Fruit fly (Drosophila melanogaster) whole organism, pupa: ENCODE results near the gene Gbeta76C.

ENCODE experiments used
- CG10348 ChIP-seq: fragments of 200-800 bp; sonication (Bioruptor generic); IDR thresholded peaks from 2 replicates; pipeline ENCODE4 v1.3.6; 2022; ENCODE audit warnings: missing biosample characterization, missing genetic modification characterization
- CG12605 ChIP-seq: fragments of 200-800 bp; sonication (Bioruptor generic); IDR thresholded peaks from 2 replicates; pipeline ENCODE4 v1.3.6; 2022; ENCODE audit warnings: missing biosample characterization, missing genetic modification characterization
- CG13204 ChIP-seq: fragments of 200-800 bp; sonication (Bioruptor generic); optimal IDR thresholded peaks from 2 replicates; lab custom pipeline; 2018; ENCODE audit warnings: missing biosample characterization, mild to moderate bottlenecking, missing genetic modification characterization, moderate library complexity
- CG14655 ChIP-seq: fragments of 200-800 bp; sonication (Bioruptor generic); optimal IDR thresholded peaks from 3 replicates; lab custom pipeline; 2017; ENCODE audit warnings: mild to moderate bottlenecking, missing biosample characterization, missing genetic modification reagents, missing genetic modification characterization
- CG15710 ChIP-seq: fragments of 200-800 bp; sonication (Bioruptor generic); optimal IDR thresholded peaks from 2 replicates; lab custom pipeline; 2018; ENCODE audit warnings: missing biosample characterization, mild to moderate bottlenecking, missing genetic modification characterization, moderate library complexity
- CG17806 ChIP-seq: fragments of 200-800 bp; sonication (Bioruptor generic); optimal IDR thresholded peaks from 2 replicates; lab custom pipeline; 2018; ENCODE audit warnings: missing biosample characterization, mild to moderate bottlenecking, missing genetic modification characterization, moderate library complexity
- CG32121 ChIP-seq: fragments of 200-800 bp; sonication (Bioruptor generic); IDR thresholded peaks from 2 replicates; pipeline ENCODE4 v1.3.6; 2022; ENCODE audit warnings: missing biosample characterization, missing genetic modification characterization
- CG34367 ChIP-seq: fragments of 200-800 bp; sonication (Bioruptor generic); optimal IDR thresholded peaks from 2 replicates; lab custom pipeline; 2018; ENCODE audit warnings: missing biosample characterization, mild to moderate bottlenecking, missing genetic modification characterization
- CG4496 ChIP-seq: fragments of 200-800 bp; sonication (Bioruptor generic); IDR thresholded peaks from 3 replicates; pipeline ENCODE4 v1.3.6; 2022; ENCODE audit warnings: missing biosample characterization, missing genetic modification characterization
- CG8159 ChIP-seq: fragments of 200-800 bp; sonication (Bioruptor generic); optimal IDR thresholded peaks from 3 replicates; lab custom pipeline; 2018; ENCODE audit warnings: missing biosample characterization, mild to moderate bottlenecking, missing genetic modification characterization, moderate library complexity
- CG8301 ChIP-seq: fragments of 200-800 bp; sonication (Bioruptor generic); optimal IDR thresholded peaks from 2 replicates; lab custom pipeline; 2018; ENCODE audit warnings: missing biosample characterization, mild to moderate bottlenecking, missing genetic modification characterization
- CG9948 ChIP-seq: fragments of 200-800 bp; sonication (Bioruptor generic); optimal IDR thresholded peaks from 2 replicates; lab custom pipeline; 2018; ENCODE audit warnings: missing biosample characterization, mild to moderate bottlenecking, missing genetic modification characterization, moderate library complexity
- D1 ChIP-seq: fragments of 200-800 bp; sonication (Bioruptor generic); optimal IDR thresholded peaks from 2 replicates; lab custom pipeline; 2018; ENCODE audit warnings: missing biosample characterization, mild to moderate bottlenecking, missing genetic modification characterization, moderate library complexity
- EcR ChIP-seq: fragments of 200-800 bp; sonication (Bioruptor generic); optimal IDR thresholded peaks from 3 replicates; lab custom pipeline; 2019; ENCODE audit warnings: missing biosample characterization, missing genetic modification characterization, mild to moderate bottlenecking, moderate library complexity, missing genetic modification reagents
- Ets98B ChIP-seq: fragments of 200-800 bp; sonication (Bioruptor generic); IDR thresholded peaks from 2 replicates; pipeline ENCODE4 v1.3.6; 2022; ENCODE audit warnings: missing biosample characterization, missing genetic modification characterization
- Pif1A ChIP-seq: fragments of 200-800 bp; sonication (Bioruptor generic); optimal IDR thresholded peaks from 3 replicates; lab custom pipeline; 2016; ENCODE audit warnings: missing biosample characterization, missing genetic modification characterization
- Pif1B ChIP-seq: fragments of 200-800 bp; sonication (Bioruptor generic); optimal IDR thresholded peaks from 3 replicates; lab custom pipeline; 2016; ENCODE audit warnings: missing biosample characterization, missing genetic modification characterization
- Snoo ChIP-seq: fragments of 200-800 bp; sonication (Bioruptor generic); optimal IDR thresholded peaks from 3 replicates; lab custom pipeline; 2017; ENCODE audit warnings: missing biosample characterization, mild to moderate bottlenecking, missing genetic modification characterization, inconsistent platforms
- fd96Ca ChIP-seq: fragments of 200-800 bp; sonication (Bioruptor generic); IDR thresholded peaks from 3 replicates; pipeline ENCODE4 v1.3.6; 2022; ENCODE audit warnings: missing biosample characterization, missing genetic modification characterization
- gl ChIP-seq: fragments of 200-800 bp; sonication (Bioruptor generic); optimal IDR thresholded peaks from 2 replicates; lab custom pipeline; 2018; ENCODE audit warnings: missing biosample characterization, mild to moderate bottlenecking, missing genetic modification characterization
- rn ChIP-seq: fragments of 200-800 bp; sonication (Bioruptor generic); IDR thresholded peaks from 2 replicates; pipeline ENCODE4 v1.3.6; 2022; ENCODE audit warnings: missing biosample characterization, missing genetic modification characterization

The Gbeta76C gene

dm6 chr3L:19687200-19687687 is at the start of gene Gbeta76C, which contains the start of gene CG8765:
Gbeta76C (plus strand) TSS chr3L:19687637.
CG8765 (minus strand) TSS chr3L:19687353.
- TF ChIP-seq CG8301 (no peak), CG15710 (peak; percentile 6), fd96Ca (GFP tag; lab: Robert Waterston, UW) (no peak), CG14655 (GFP tag; lab: Kevin White, UChicago) (no peak), D1 (tag; lab: Kevin White, UChicago) (no peak), CG9948 (tag; lab: Kevin White, UChicago) (no peak), CG8159 (no peak), gl (tag; lab: Kevin White, UChicago) (no peak), CG32121 (GFP tag; lab: Robert Waterston, UW) (0 out of 2 replicates have a peak, but pooled peaks have one; percentile 16), CG13204 (GFP tag; lab: Kevin White, UChicago) (no peak), EcR (GFP tag; lab: Kevin White, UChicago) (no peak), CG12605 (no peak)

- peak; percentile 20 for TF ChIP-seq gl (tag; lab: Kevin White, UChicago)
- TF ChIP-seq D1 (tag; lab: Kevin White, UChicago), result peak; percentile 37
- no peak for TF ChIP-seq fd96Ca (GFP tag; lab: Robert Waterston, UW)
These were observed 44.9 kb upstream of the Gbeta76C start, which contains the start of gene Rnf146 for dm6 chr3L:19642448-19643020. Rnf146 (minus strand) TSS chr3L:19642816.

dm6 chr3L:19646292-19646691 is 41.1 kb upstream of the Gbeta76C start:
- no peak for TF ChIP-seq EcR (GFP tag; lab: Kevin White, UChicago)
- TF ChIP-seq CG10348 (GFP tag; lab: Robert Waterston, UW), result no peak
- TF ChIP-seq CG15710, result no peak

DNA sequence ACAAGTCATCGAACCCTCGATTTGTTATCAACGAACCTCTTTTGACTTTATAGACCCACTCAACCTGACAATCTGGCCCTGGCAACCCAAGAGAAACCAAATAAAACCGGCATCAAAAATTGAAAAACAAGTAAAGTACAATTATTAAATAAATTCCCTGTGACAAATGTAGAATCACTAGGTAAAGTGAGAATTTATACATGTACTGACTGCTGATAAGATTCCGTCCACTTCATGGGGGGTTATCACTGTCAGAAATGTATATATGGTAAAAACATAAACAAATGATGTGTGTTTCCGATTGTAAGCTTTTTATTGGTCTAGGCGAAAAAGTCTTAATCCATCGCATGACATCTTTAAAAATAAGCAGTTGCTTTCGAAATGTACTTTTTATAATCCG is 38.8 kb upstream of the Gbeta76C start:
- no peak for TF ChIP-seq CG8301
- no peak for TF ChIP-seq CG13204 (GFP tag; lab: Kevin White, UChicago)
- no peak for TF ChIP-seq D1 (tag; lab: Kevin White, UChicago)
- TF ChIP-seq CG8159, result no peak
- TF ChIP-seq CG4496 (GFP tag; lab: Robert Waterston, UW), result no peak
- TF ChIP-seq CG12605, result no peak
- TF ChIP-seq rn (GFP tag; lab: Robert Waterston, UW), result no peak
- TF ChIP-seq fd96Ca (GFP tag; lab: Robert Waterston, UW), result no peak
- no peak for TF ChIP-seq EcR (GFP tag; lab: Kevin White, UChicago)
- TF ChIP-seq Pif1A (GFP tag; lab: Kevin White, UChicago), result no peak

DNA sequence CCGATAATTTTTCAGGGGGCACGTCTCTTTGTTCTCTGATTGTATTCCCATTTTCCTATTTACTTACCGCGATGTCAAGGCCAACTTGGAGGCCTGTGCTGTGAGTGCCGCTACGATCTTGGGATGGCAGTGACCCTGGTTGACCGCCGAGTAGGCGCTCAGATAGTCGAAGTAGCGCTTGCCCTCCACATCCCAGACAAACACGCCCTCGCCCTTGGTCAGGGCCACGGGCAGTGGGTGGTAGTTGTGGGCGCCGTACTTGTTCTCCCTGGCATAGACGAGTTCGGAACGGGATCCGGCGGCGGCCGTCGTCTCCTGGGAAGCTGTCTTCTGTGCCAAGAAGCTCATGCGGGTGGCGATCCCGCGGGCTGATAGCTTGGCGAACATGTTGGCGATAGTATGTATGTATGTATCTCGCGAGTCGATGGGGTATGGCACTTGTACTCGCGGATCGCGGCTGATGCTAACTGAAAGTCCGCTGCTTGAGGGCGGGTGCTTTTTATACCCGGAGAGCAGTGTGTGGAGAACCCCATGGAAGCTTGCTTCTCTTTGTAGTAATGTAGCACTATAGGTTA is 38.0 kb upstream of the Gbeta76C start, which contains the start of gene Oat:
Oat (minus strand) TSS at position 478 of the 575 bp plus-strand sequence.
- TF ChIP-seq CG8159 (no peak), EcR (GFP tag; lab: Kevin White, UChicago) (peak; percentile 14), Ets98B (GFP tag; lab: Robert Waterston, UW) (no peak; the same call in 1 of the 2 replicates), CG4496 (GFP tag; lab: Robert Waterston, UW) (no peak), CG34367 (tag; lab: Kevin White, UChicago) (no peak), CG15710 (no peak), CG10348 (GFP tag; lab: Robert Waterston, UW) (no peak), Pif1B (GFP tag; lab: Kevin White, UChicago) (no peak), fd96Ca (GFP tag; lab: Robert Waterston, UW) (peak; percentile 33; the same call in 1 of the 3 replicates)

DNA sequence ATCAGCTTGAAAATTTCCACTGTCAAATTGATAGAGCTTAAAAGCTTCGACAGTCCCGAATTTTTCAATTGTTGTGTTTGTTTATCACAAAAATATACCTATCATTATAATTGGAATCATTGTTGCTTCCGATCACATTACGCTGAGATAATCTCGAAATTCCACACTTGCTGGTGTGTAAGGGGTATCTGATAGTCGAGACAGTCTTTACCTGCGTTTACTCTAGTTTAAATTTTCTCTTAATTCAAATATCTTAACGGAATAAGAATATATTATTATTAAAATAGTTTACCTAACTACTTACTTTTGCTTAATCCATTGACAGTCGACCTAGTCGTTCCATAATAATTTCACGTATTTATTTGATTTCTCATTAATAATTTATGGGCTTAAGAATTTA is 37.3 kb upstream of the Gbeta76C start:
- no peak for TF ChIP-seq rn (GFP tag; lab: Robert Waterston, UW)
- no peak for TF ChIP-seq CG34367 (tag; lab: Kevin White, UChicago)
- no peak for TF ChIP-seq CG13204 (GFP tag; lab: Kevin White, UChicago)
- TF ChIP-seq Snoo, result no peak
- TF ChIP-seq CG10348 (GFP tag; lab: Robert Waterston, UW), result no peak
- TF ChIP-seq CG8159, result no peak
- TF ChIP-seq CG32121 (GFP tag; lab: Robert Waterston, UW), result no peak
- no peak for TF ChIP-seq fd96Ca (GFP tag; lab: Robert Waterston, UW)
- TF ChIP-seq CG8301, result no peak
- TF ChIP-seq CG9948 (tag; lab: Kevin White, UChicago), result no peak
- TF ChIP-seq CG14655 (GFP tag; lab: Kevin White, UChicago), result no peak
- no peak for TF ChIP-seq CG17806 (tag; lab: Kevin White, UChicago)
- no peak for TF ChIP-seq Ets98B (GFP tag; lab: Robert Waterston, UW)
- no peak for TF ChIP-seq CG4496 (GFP tag; lab: Robert Waterston, UW)
- no peak for TF ChIP-seq gl (tag; lab: Kevin White, UChicago)
- TF ChIP-seq CG15710, result no peak
- TF ChIP-seq Pif1B (GFP tag; lab: Kevin White, UChicago), result no peak
- TF ChIP-seq D1 (tag; lab: Kevin White, UChicago), result no peak
- TF ChIP-seq Pif1A (GFP tag; lab: Kevin White, UChicago), result no peak
